Worm (Caenorhabditis elegans) whole organism, L1 larva: ENCODE measurements around the gene ctf-4.
A peak's percentile ranks its signal among the peaks of the same experiment; 100 is the strongest.

Experiments
- C34B4.2 ChIP-seq: sonication (generic microtip); optimal IDR thresholded peaks from 2 replicates; lab custom pipeline; 2017; ENCODE audit warnings: mild to moderate bottlenecking, missing genetic modification characterization, missing compliant biosample characterization
- alr-1 ChIP-seq: fragments of 200-800 bp; sonication (Bioruptor generic); optimal IDR thresholded peaks from 2 replicates; lab custom pipeline; 2018; ENCODE audit warnings: borderline replicate concordance, mild to moderate bottlenecking, missing genetic modification characterization, missing compliant biosample characterization
- aly-2 ChIP-seq: fragments of 150-350 bp; optimal IDR thresholded peaks from 2 replicates; lab custom pipeline; 2014; ENCODE audit warnings: missing biosample characterization, missing genetic modification characterization
- blmp-1 ChIP-seq: fragments of 150-350 bp; optimal IDR thresholded peaks from 2 replicates; lab custom pipeline; 2014; ENCODE audit warnings: missing biosample characterization, missing genetic modification characterization
- ceh-63 ChIP-seq: fragments of 200-800 bp; sonication (Bioruptor generic); optimal IDR thresholded peaks from 2 replicates; lab custom pipeline; 2018; ENCODE audit warnings: mild to moderate bottlenecking, missing genetic modification characterization, missing compliant biosample characterization
- ceh-8 ChIP-seq: fragments of 200-800 bp; sonication (Bioruptor generic); optimal IDR thresholded peaks from 2 replicates; lab custom pipeline; 2018; ENCODE audit warnings: mild to moderate bottlenecking, missing genetic modification characterization, moderate library complexity, missing compliant biosample characterization
- ceh-90 ChIP-seq: sonication (generic microtip); optimal IDR thresholded peaks from 2 replicates; lab custom pipeline; 2016; ENCODE audit warnings: missing genetic modification characterization, missing compliant biosample characterization
- ces-1 ChIP-seq: fragments of 150-350 bp; optimal IDR thresholded peaks from 2 replicates; lab custom pipeline; 2014; ENCODE audit warnings: missing biosample characterization, missing genetic modification reagents, missing genetic modification characterization
- efl-1 ChIP-seq, 4 experiments: fragments of 150-350 bp; optimal IDR thresholded peaks in 3 of 4; peaks in 1 of 4; 1 replicate in 1 of 4; 2 replicates in 3 of 4; lab custom pipeline; 2014; ENCODE audit warnings: missing biosample characterization in 2 of 4, missing genetic modification characterization in 2 of 4, missing genetic modification reagents in 2 of 4
- egl-13 ChIP-seq: sonication (generic microtip); optimal IDR thresholded peaks from 2 replicates; lab custom pipeline; 2016; ENCODE audit warnings: missing genotype, missing genetic modification reagents, missing genetic modification characterization, missing compliant biosample characterization
- elt-3 ChIP-seq, 6 experiments: fragments of 150-350 bp in 1 of 6; sonication (generic microtip); optimal IDR thresholded peaks; 2 replicates each; lab custom pipeline; 2017 to 2018; ENCODE audit warnings: missing biosample characterization in 6 of 6, missing genetic modification characterization in 6 of 6, inconsistent platforms in 1 of 6
- fkh-4 ChIP-seq: sonication (generic microtip); optimal IDR thresholded peaks from 2 replicates; lab custom pipeline; 2016; ENCODE audit warnings: missing compliant biosample characterization, missing genetic modification characterization, borderline replicate concordance
- grh-1 ChIP-seq: fragments of 200-800 bp; sonication (Bioruptor generic); IDR thresholded peaks from 2 replicates; pipeline ENCODE4 v1.3.6; 2022; ENCODE audit warnings: missing genetic modification reagents, missing genetic modification characterization, missing compliant biosample characterization
- hlh-4 ChIP-seq: sonication (generic microtip); optimal IDR thresholded peaks from 2 replicates; lab custom pipeline; 2016; ENCODE audit warnings: mild to moderate bottlenecking, missing genetic modification characterization, missing compliant biosample characterization
- hpl-2 ChIP-seq: fragments of 150-350 bp; optimal IDR thresholded peaks from 2 replicates; lab custom pipeline; 2014; ENCODE audit warnings: missing biosample characterization, missing genetic modification reagents, missing genetic modification characterization
- jun-1 ChIP-seq: fragments of 150-350 bp; optimal IDR thresholded peaks from 2 replicates; lab custom pipeline; 2014; ENCODE audit warnings: missing biosample characterization, missing genetic modification reagents, missing genetic modification characterization
- lin-13 ChIP-seq: fragments of 150-350 bp; optimal IDR thresholded peaks from 2 replicates; lab custom pipeline; 2014; ENCODE audit warnings: missing biosample characterization, missing genetic modification reagents, missing genetic modification characterization
- lin-14 ChIP-seq: fragments of 200-800 bp; sonication (Bioruptor generic); optimal IDR thresholded peaks from 2 replicates; lab custom pipeline; 2018; ENCODE audit warnings: mild to moderate bottlenecking, missing genetic modification characterization, moderate library complexity, missing compliant biosample characterization
- lin-15B ChIP-seq: fragments of 150-350 bp; sonication (generic microtip); optimal IDR thresholded peaks from 3 replicates; lab custom pipeline; 2014; ENCODE audit warnings: missing biosample characterization, missing genetic modification characterization
- lir-3 ChIP-seq: sonication (generic microtip); optimal IDR thresholded peaks from 2 replicates; lab custom pipeline; 2016; ENCODE audit warnings: mild to moderate bottlenecking, missing genetic modification characterization, moderate library complexity, missing compliant biosample characterization; ENCODE audit not compliant: poor library complexity
- lsy-2 ChIP-seq, 2 experiments: fragments of 150-350 bp; optimal IDR thresholded peaks; 2 replicates each; lab custom pipeline; 2014; ENCODE audit warnings: missing biosample characterization in 2 of 2, missing genetic modification characterization in 2 of 2
- mdl-1 ChIP-seq, 2 experiments: fragments of 150-350 bp; optimal IDR thresholded peaks; 2 replicates each; lab custom pipeline; 2014 to 2017; ENCODE audit warnings: missing biosample characterization in 2 of 2, missing genetic modification characterization in 2 of 2, inconsistent platforms in 1 of 2
- mep-1 ChIP-seq: fragments of 150-350 bp; optimal IDR thresholded peaks from 2 replicates; lab custom pipeline; 2014; ENCODE audit warnings: missing biosample characterization, missing genetic modification characterization
- nhr-12 ChIP-seq: sonication (generic microtip); optimal IDR thresholded peaks from 2 replicates; lab custom pipeline; 2017; ENCODE audit warnings: missing biosample characterization, missing genetic modification characterization
- nhr-19 ChIP-seq: fragments of 200-800 bp; sonication (Bioruptor generic); conservative IDR thresholded peaks from 2 replicates; pipeline ENCODE4 v1.3.6; 2022; ENCODE audit warnings: missing genetic modification characterization, missing compliant biosample characterization
- nhr-20 ChIP-seq: sonication (generic microtip); optimal IDR thresholded peaks from 2 replicates; lab custom pipeline; 2016; ENCODE audit warnings: mild to moderate bottlenecking, missing genetic modification characterization, missing compliant biosample characterization
- nhr-237 ChIP-seq: fragments of 150-350 bp; optimal IDR thresholded peaks from 2 replicates; lab custom pipeline; 2014; ENCODE audit warnings: missing biosample characterization, missing genetic modification characterization
- nhr-76 ChIP-seq: sonication (generic microtip); optimal IDR thresholded peaks from 2 replicates; lab custom pipeline; 2017; ENCODE audit warnings: missing biosample characterization, missing genetic modification characterization
- nhr-85 ChIP-seq: sonication (generic microtip); peaks from one replicate; lab custom pipeline; 2016; ENCODE audit warnings: missing genetic modification characterization, inconsistent platforms, missing compliant biosample characterization
- pag-3 ChIP-seq: sonication (generic microtip); optimal IDR thresholded peaks from 2 replicates; lab custom pipeline; 2017; ENCODE audit warnings: missing genetic modification characterization, mild to moderate bottlenecking, missing compliant biosample characterization, antibody characterized with exemption, borderline replicate concordance; ENCODE audit not compliant: insufficient read depth
- pax-3 ChIP-seq: fragments of 200-800 bp; sonication (Bioruptor generic); optimal IDR thresholded peaks from 2 replicates; lab custom pipeline; 2018; ENCODE audit warnings: mild to moderate bottlenecking, missing genetic modification characterization, moderate library complexity, missing compliant biosample characterization
- rnt-1 ChIP-seq: sonication (generic microtip); optimal IDR thresholded peaks from 2 replicates; lab custom pipeline; 2016; ENCODE audit warnings: mild to moderate bottlenecking, missing genetic modification characterization, moderate library complexity, missing compliant biosample characterization
- skn-1 ChIP-seq: fragments of 150-350 bp; optimal IDR thresholded peaks from 2 replicates; lab custom pipeline; 2014; ENCODE audit warnings: missing biosample characterization, missing genetic modification characterization
- snpc-4 ChIP-seq: fragments of 150-350 bp; optimal IDR thresholded peaks from 2 replicates; lab custom pipeline; 2014; ENCODE audit warnings: missing biosample characterization, missing genetic modification characterization
- snu-23 ChIP-seq: sonication (generic microtip); optimal IDR thresholded peaks from 2 replicates; lab custom pipeline; 2016; ENCODE audit warnings: missing genetic modification characterization, missing compliant biosample characterization
- sup-37 ChIP-seq: fragments of 200-800 bp; sonication (Bioruptor generic); optimal IDR thresholded peaks from 2 replicates; lab custom pipeline; 2018; ENCODE audit warnings: mild to moderate bottlenecking, missing genetic modification characterization, missing compliant biosample characterization
- swsn-7 ChIP-seq: sonication (generic microtip); optimal IDR thresholded peaks from 2 replicates; lab custom pipeline; 2016; ENCODE audit warnings: missing genetic modification characterization, missing compliant biosample characterization
- tlp-1 ChIP-seq: fragments of 150-350 bp; optimal IDR thresholded peaks from 2 replicates; lab custom pipeline; 2014; ENCODE audit warnings: missing biosample characterization, missing genetic modification characterization
- unc-62 ChIP-seq: fragments of 150-350 bp; optimal IDR thresholded peaks from 2 replicates; lab custom pipeline; 2014; ENCODE audit warnings: missing biosample characterization, missing genetic modification reagents, missing genetic modification characterization
- zag-1 ChIP-seq: fragments of 150-350 bp; optimal IDR thresholded peaks from 2 replicates; lab custom pipeline; 2014; ENCODE audit warnings: missing biosample characterization, missing genetic modification characterization
- zip-4 ChIP-seq: fragments of 200-800 bp; sonication (Bioruptor generic); optimal IDR thresholded peaks from 2 replicates; lab custom pipeline; 2018; ENCODE audit warnings: mild to moderate bottlenecking, missing genetic modification characterization, moderate library complexity, missing compliant biosample characterization

Gene ctf-4

ce11 chrV:10981113-10981512 lies 15.8 kb upstream of the ctf-4 start, which contains the start of gene fig-1:
Gene fig-1, minus strand, starts transcription at chrV:10981213.
- TF ChIP-seq hlh-4 = no peak
- no peak for TF ChIP-seq tlp-1

- no peak for TF ChIP-seq egl-13 (tag; lab: Kevin White, UChicago)
- TF ChIP-seq sup-37 = no peak
- TF ChIP-seq unc-62 (GFP tag; lab: Kevin White, UChicago) = no peak
- TF ChIP-seq aly-2 (tag; lab: Kevin White, UChicago) = no peak
- TF ChIP-seq ces-1 (GFP tag; lab: Kevin White, UChicago) = no peak
- TF ChIP-seq lin-13 = no peak
- TF ChIP-seq alr-1 = no peak
- TF ChIP-seq fkh-4 (tag; lab: Kevin White, UChicago) = no peak
- TF ChIP-seq pax-3 (tag; lab: Kevin White, UChicago) = no peak
- TF ChIP-seq C34B4.2 (tag; lab: Kevin White, UChicago) = no peak
- no peak for TF ChIP-seq zag-1
- TF ChIP-seq, all 84 proteins: peak for 0
Observed at ce11 chrV:10975091-10975490, 9.8 kb upstream of the ctf-4 start.

- TF ChIP-seq nhr-85 (tag; lab: Kevin White, UChicago) = peak; percentile 23
- TF ChIP-seq ceh-90 (tag; lab: Kevin White, UChicago) = no peak
- TF ChIP-seq snu-23 (GFP tag; lab: Kevin White, UChicago) = no peak
- TF ChIP-seq aly-2 (tag; lab: Kevin White, UChicago) = no peak
- TF ChIP-seq elt-3 (tag; optimal IDR thresholded peaks at IDR 0.05; lab: Kevin White, UChicago) = peak in 1 of 6 experiments; percentile 10
- TF ChIP-seq lin-14 (GFP tag; lab: Kevin White, UChicago) = no peak
- TF ChIP-seq rnt-1 (tag; lab: Kevin White, UChicago) = no peak
- TF ChIP-seq nhr-12 (tag; lab: Kevin White, UChicago) = no peak
- TF ChIP-seq nhr-19 (GFP tag; lab: Robert Waterston, UW) = no peak
- TF ChIP-seq tlp-1 = no peak
- no peak for TF ChIP-seq lin-13
- TF ChIP-seq nhr-237 = no peak
- TF ChIP-seq jun-1 (tag; lab: Kevin White, UChicago) = no peak
- TF ChIP-seq nhr-20 = no peak
- peak; percentile 90 for TF ChIP-seq blmp-1 (tag; lab: Kevin White, UChicago)
- TF ChIP-seq grh-1 (GFP tag; lab: Robert Waterston, UW) = no peak
- TF ChIP-seq snpc-4 = no peak
Observed at ce11 chrV:10970930-10971329, 5.6 kb upstream of the ctf-4 start.

ce11 chrV:10970070-10970469 lies 4.7 kb upstream of the ctf-4 start, which contains the start of gene F17C11.22:
Gene F17C11.22, minus strand, starts transcription at chrV:10970170.
- TF ChIP-seq pag-3 (tag; lab: Kevin White, UChicago) = no peak
- TF ChIP-seq ceh-63 (GFP tag; lab: Kevin White, UChicago) = no peak
- TF ChIP-seq zip-4 (GFP tag; lab: Kevin White, UChicago) = no peak
- no peak for TF ChIP-seq efl-1 (optimal IDR thresholded peaks at IDR 0.05; lab: Kevin White, UChicago)
- peak in 1 of 2 experiments; percentile 58 for TF ChIP-seq efl-1 (GFP tag; optimal IDR thresholded peaks at IDR 0.05 in 1 of 2; lab: Kevin White, UChicago)
- no peak for TF ChIP-seq mdl-1 (tag; optimal IDR thresholded peaks at IDR 0.05; lab: Kevin White, UChicago)

ce11 chrV:10967594-10968273 lies 2.4 kb upstream of the ctf-4 start:
- TF ChIP-seq nhr-85 (tag; lab: Kevin White, UChicago) = peak; percentile 4
- TF ChIP-seq mep-1 = no peak
- TF ChIP-seq lsy-2 (tag; optimal IDR thresholded peaks at IDR 0.05; lab: Kevin White, UChicago) = peak in 1 of 2 experiments; percentile 27
- no peak for TF ChIP-seq lir-3 (tag; lab: Kevin White, UChicago)
- no peak for TF ChIP-seq lin-15B (tag; lab: Kevin White, UChicago)
- TF ChIP-seq nhr-76 = no peak
- TF ChIP-seq aly-2 (tag; lab: Kevin White, UChicago) = no peak
- no peak for TF ChIP-seq hpl-2
- TF ChIP-seq ceh-8 (GFP tag; lab: Kevin White, UChicago) = no peak
- no peak for TF ChIP-seq swsn-7 (tag; lab: Kevin White, UChicago)
- TF ChIP-seq grh-1 (GFP tag; lab: Robert Waterston, UW) = no peak
- no peak for TF ChIP-seq efl-1 (optimal IDR thresholded peaks at IDR 0.05; lab: Kevin White, UChicago)
- TF ChIP-seq efl-1 (GFP tag; optimal IDR thresholded peaks at IDR 0.05 in 1 of 2; lab: Kevin White, UChicago) = peak in 1 of 2 experiments; percentile 24
- TF ChIP-seq elt-3 (tag; optimal IDR thresholded peaks at IDR 0.05; lab: Kevin White, UChicago) = no peak
- TF ChIP-seq skn-1 (tag; lab: Kevin White, UChicago) = no peak
